Worm (Caenorhabditis elegans) whole organism, mixed stage, embryonic: Measurements from ENCODE around the gene eef-1B.1.

Experiments
- elt-1 ChIP-seq: sonication (generic microtip); optimal IDR thresholded peaks from 2 replicates; lab custom pipeline; 2017; ENCODE audit warnings: missing genetic modification characterization, mild to moderate bottlenecking, missing compliant biosample characterization, antibody characterized with exemption, moderate library complexity, borderline replicate concordance; ENCODE audit not compliant: insufficient read depth
- ham-2 ChIP-seq: fragments of 200-800 bp; sonication (Bioruptor generic); optimal IDR thresholded peaks from 2 replicates; lab custom pipeline; 2018; ENCODE audit warnings: mild to moderate bottlenecking, missing genetic modification characterization, missing compliant biosample characterization
- hlh-1 ChIP-seq: fragments of 150-350 bp; optimal IDR thresholded peaks from 2 replicates; lab custom pipeline; 2014; ENCODE audit warnings: missing biosample characterization, missing genetic modification reagents, missing genetic modification characterization
- nhr-237 ChIP-seq: fragments of 150-350 bp; optimal IDR thresholded peaks from 2 replicates; lab custom pipeline; 2014; ENCODE audit warnings: missing biosample characterization, missing genetic modification characterization
- nhr-76 ChIP-seq: sonication (generic microtip); optimal IDR thresholded peaks from 2 replicates; lab custom pipeline; 2017; ENCODE audit warnings: missing biosample characterization, missing genetic modification characterization
- unc-62 ChIP-seq: fragments of 150-350 bp; optimal IDR thresholded peaks from 2 replicates; lab custom pipeline; 2014; ENCODE audit warnings: missing biosample characterization, missing genetic modification reagents, missing genetic modification characterization

ce11 chrIII:7969121-7969520 is 4.1 kb downstream of the eef-1B.1 start, which contains the start of the genes F54H12.8 and F54H12.7:
- no peak for TF ChIP-seq nhr-76 (tag; lab: Kevin White, UChicago)
- TF ChIP-seq hlh-1 (tag; lab: Kevin White, UChicago), result no peak
- no peak for TF ChIP-seq nhr-237 (tag; lab: Kevin White, UChicago)
- no peak for TF ChIP-seq elt-1 (tag; lab: Kevin White, UChicago)
- no peak for TF ChIP-seq unc-62 (GFP tag; lab: Kevin White, UChicago)
- TF ChIP-seq ham-2 (GFP tag; lab: Kevin White, UChicago), result no peak
